Worm (Caenorhabditis elegans) whole organism, young adult: Measurements from ENCODE around the gene D2063.1.
A peak's percentile ranks its signal among the peaks of the same experiment; 100 is the strongest.

Experiments
- B0019.2 ChIP-seq: fragments of 200-800 bp; sonication (Bioruptor generic); conservative IDR thresholded peaks from 2 replicates; pipeline ENCODE4 v1.3.6; 2022; ENCODE audit warnings: missing genetic modification reagents, missing genetic modification characterization, missing compliant biosample characterization
- B0035.1 ChIP-seq: sonication (generic microtip); optimal IDR thresholded peaks from 2 replicates; lab custom pipeline; 2016; ENCODE audit warnings: missing genetic modification characterization, mild to moderate bottlenecking, missing compliant biosample characterization, missing genotype, missing genetic modification reagents
- B0261.1 ChIP-seq: sonication (generic microtip); optimal IDR thresholded peaks from 2 replicates; lab custom pipeline; 2016; ENCODE audit warnings: mild to moderate bottlenecking, missing genetic modification characterization, moderate library complexity, missing compliant biosample characterization
- B0336.3 ChIP-seq: fragments of 200-800 bp; sonication (Bioruptor generic); IDR thresholded peaks from 2 replicates; pipeline ENCODE4 v1.3.6; 2022; ENCODE audit warnings: missing genetic modification characterization, missing compliant biosample characterization
- C17E4.6 ChIP-seq: fragments of 200-800 bp; sonication (Bioruptor generic); IDR thresholded peaks from 2 replicates; pipeline ENCODE4 v1.3.6; 2022; ENCODE audit warnings: missing genetic modification reagents, missing genetic modification characterization, missing compliant biosample characterization
- F23B12.7 ChIP-seq: sonication (generic microtip); optimal IDR thresholded peaks from 2 replicates; lab custom pipeline; 2017; ENCODE audit warnings: missing genetic modification characterization, mild to moderate bottlenecking, missing compliant biosample characterization, antibody characterized with exemption, moderate library complexity; ENCODE audit not compliant: insufficient read depth
- Y53F4B.3 ChIP-seq: fragments of 200-800 bp; sonication (Bioruptor generic); IDR thresholded peaks from 2 replicates; pipeline ENCODE4 v1.3.6; 2022; ENCODE audit warnings: missing genetic modification reagents, missing genetic modification characterization, missing compliant biosample characterization
- Y56A3A.18 ChIP-seq: fragments of 200-800 bp; sonication (Bioruptor generic); IDR thresholded peaks from 2 replicates; pipeline ENCODE4 v1.3.6; 2022; ENCODE audit warnings: missing genetic modification reagents, missing genetic modification characterization, missing compliant biosample characterization
- Y79H2A.3 ChIP-seq: fragments of 200-800 bp; sonication (Bioruptor generic); conservative IDR thresholded peaks from 2 replicates; pipeline ENCODE4 v1.3.6; 2022; ENCODE audit warnings: missing genetic modification reagents, missing genetic modification characterization, missing compliant biosample characterization
- ZK185.1 ChIP-seq: sonication (generic microtip); optimal IDR thresholded peaks from 2 replicates; lab custom pipeline; 2016; ENCODE audit warnings: mild to moderate bottlenecking, missing genetic modification characterization, missing compliant biosample characterization; ENCODE audit not compliant: poor library complexity, severe bottlenecking
- akir-1 ChIP-seq: fragments of 200-800 bp; sonication (Bioruptor generic); optimal IDR thresholded peaks from 2 replicates; lab custom pipeline; 2018; ENCODE audit warnings: mild to moderate bottlenecking, missing genetic modification characterization, moderate library complexity, missing compliant biosample characterization
- aptf-2 ChIP-seq: fragments of 200-800 bp; sonication (Bioruptor generic); conservative IDR thresholded peaks from 2 replicates; pipeline ENCODE4 v1.3.6; 2022; ENCODE audit warnings: missing genetic modification reagents, missing genetic modification characterization, missing compliant biosample characterization
- aptf-3 ChIP-seq: fragments of 200-800 bp; sonication (Bioruptor generic); IDR thresholded peaks from 2 replicates; pipeline ENCODE4 v1.3.6; 2022; ENCODE audit warnings: missing genetic modification characterization, missing compliant biosample characterization
- attf-6 ChIP-seq: fragments of 200-800 bp; sonication (Bioruptor generic); IDR thresholded peaks from 2 replicates; pipeline ENCODE4 v1.3.6; 2022; ENCODE audit warnings: missing genetic modification reagents, missing genetic modification characterization, missing compliant biosample characterization
- bed-1 ChIP-seq: fragments of 200-800 bp; sonication (Bioruptor generic); IDR thresholded peaks from 2 replicates; pipeline ENCODE4 v1.3.6; 2022; ENCODE audit warnings: missing genetic modification reagents, missing genetic modification characterization, missing compliant biosample characterization
- cebp-2 ChIP-seq: fragments of 200-800 bp; sonication (Bioruptor generic); IDR thresholded peaks from 2 replicates; pipeline ENCODE4 v1.3.6; 2022; ENCODE audit warnings: missing genetic modification characterization, missing compliant biosample characterization
- ceh-100 ChIP-seq: fragments of 200-800 bp; sonication (Bioruptor generic); IDR thresholded peaks from 2 replicates; pipeline ENCODE4 v1.3.6; 2022; ENCODE audit warnings: missing genetic modification reagents, missing genetic modification characterization, missing compliant biosample characterization
- ceh-79 ChIP-seq: sonication (generic microtip); optimal IDR thresholded peaks from 2 replicates; lab custom pipeline; 2017; ENCODE audit warnings: mild to moderate bottlenecking, missing genetic modification characterization, missing compliant biosample characterization
- ceh-91 ChIP-seq: fragments of 200-800 bp; sonication (Bioruptor generic); IDR thresholded peaks from 2 replicates; pipeline ENCODE4 v1.3.6; 2022; ENCODE audit warnings: missing genetic modification reagents, missing genetic modification characterization, missing compliant biosample characterization
- egl-18 ChIP-seq: fragments of 200-800 bp; sonication (Bioruptor generic); IDR thresholded peaks from 2 replicates; pipeline ENCODE4 v1.3.6; 2022; ENCODE audit warnings: missing genetic modification reagents, missing genetic modification characterization, missing compliant biosample characterization
- egl-44 ChIP-seq: fragments of 200-800 bp; sonication (Bioruptor generic); IDR thresholded peaks from 2 replicates; pipeline ENCODE4 v1.3.6; 2022; ENCODE audit warnings: missing genetic modification reagents, missing genetic modification characterization, missing compliant biosample characterization
- egrh-3 ChIP-seq: fragments of 200-800 bp; sonication (Bioruptor generic); IDR thresholded peaks from 2 replicates; pipeline ENCODE4 v1.3.6; 2022; ENCODE audit warnings: missing genetic modification reagents, missing genetic modification characterization, missing compliant biosample characterization
- gei-17 ChIP-seq: fragments of 200-800 bp; sonication (Bioruptor generic); optimal IDR thresholded peaks from 2 replicates; lab custom pipeline; 2018; ENCODE audit warnings: mild to moderate bottlenecking, missing genetic modification characterization, missing compliant biosample characterization
- hlh-12 ChIP-seq: sonication (generic microtip); optimal IDR thresholded peaks from 2 replicates; lab custom pipeline; 2016; ENCODE audit warnings: missing genetic modification characterization, missing compliant biosample characterization
- hmg-1.2 ChIP-seq: fragments of 200-800 bp; sonication (Bioruptor generic); IDR thresholded peaks from 2 replicates; pipeline ENCODE4 v1.3.6; 2022; ENCODE audit warnings: missing genetic modification reagents, missing genetic modification characterization, missing compliant biosample characterization
- hmg-20 ChIP-seq: fragments of 200-800 bp; sonication (Bioruptor generic); IDR thresholded peaks from 2 replicates; pipeline ENCODE4 v1.3.6; 2022; ENCODE audit warnings: missing genetic modification reagents, missing genetic modification characterization, missing compliant biosample characterization
- hsf-1 ChIP-seq: fragments of 200-800 bp; sonication (Bioruptor generic); IDR thresholded peaks from 2 replicates; pipeline ENCODE4 v1.3.6; 2022; ENCODE audit warnings: missing genetic modification reagents, missing genetic modification characterization, missing compliant biosample characterization
- let-526 ChIP-seq: fragments of 200-800 bp; sonication (Bioruptor generic); IDR thresholded peaks from 2 replicates; pipeline ENCODE4 v1.3.6; 2022; ENCODE audit warnings: missing genetic modification reagents, missing genetic modification characterization, missing compliant biosample characterization
- lir-1 ChIP-seq: fragments of 200-800 bp; sonication (Bioruptor generic); conservative IDR thresholded peaks from 2 replicates; pipeline ENCODE4 v1.3.6; 2022; ENCODE audit warnings: missing genetic modification reagents, missing genetic modification characterization, missing compliant biosample characterization
- madf-10 ChIP-seq: sonication (generic microtip); optimal IDR thresholded peaks from 2 replicates; lab custom pipeline; 2016; ENCODE audit warnings: mild to moderate bottlenecking, missing genetic modification characterization, missing compliant biosample characterization
- mel-28 ChIP-seq: sonication (generic microtip); optimal IDR thresholded peaks from 2 replicates; lab custom pipeline; 2016; ENCODE audit warnings: borderline replicate concordance, mild to moderate bottlenecking, missing genetic modification characterization, missing compliant biosample characterization
- mxl-1 ChIP-seq: sonication (generic microtip); optimal IDR thresholded peaks from 2 replicates; lab custom pipeline; 2016; ENCODE audit warnings: missing genetic modification characterization, missing compliant biosample characterization
- nfyb-1 ChIP-seq: fragments of 200-800 bp; sonication (Bioruptor generic); IDR thresholded peaks from 2 replicates; pipeline ENCODE4 v1.3.6; 2022; ENCODE audit warnings: missing genetic modification reagents, missing genetic modification characterization, missing compliant biosample characterization
- nhr-120 ChIP-seq: fragments of 200-800 bp; sonication (Bioruptor generic); IDR thresholded peaks from 2 replicates; pipeline ENCODE4 v1.3.6; 2022; ENCODE audit warnings: missing genetic modification characterization, missing compliant biosample characterization
- nhr-179 ChIP-seq: sonication (generic microtip); optimal IDR thresholded peaks from 2 replicates; lab custom pipeline; 2016; ENCODE audit warnings: mild to moderate bottlenecking, missing genetic modification characterization, missing compliant biosample characterization
- nhr-27 ChIP-seq: fragments of 200-800 bp; sonication (Bioruptor generic); optimal IDR thresholded peaks from 2 replicates; lab custom pipeline; 2018; ENCODE audit warnings: mild to moderate bottlenecking, missing genetic modification characterization, moderate library complexity, missing compliant biosample characterization
- nhr-80 ChIP-seq: sonication (generic microtip); optimal IDR thresholded peaks from 2 replicates; lab custom pipeline; 2016; ENCODE audit warnings: missing genetic modification characterization, missing compliant biosample characterization
- rcor-1 ChIP-seq: fragments of 200-800 bp; sonication (Bioruptor generic); IDR thresholded peaks from 2 replicates; pipeline ENCODE4 v1.3.6; 2022; ENCODE audit warnings: missing genetic modification reagents, missing genetic modification characterization, missing compliant biosample characterization
- rec-8 ChIP-seq, 2 experiments: sonication (generic microtip); optimal IDR thresholded peaks; 2 replicates each; lab custom pipeline; 2016; ENCODE audit warnings: mild to moderate bottlenecking in 2 of 2, missing genetic modification characterization in 2 of 2, missing genetic modification reagents in 2 of 2, missing genotype in 2 of 2, missing biosample characterization in 1 of 2, missing compliant biosample characterization in 1 of 2, moderate library complexity in 1 of 2
- sdz-38 ChIP-seq: sonication (generic microtip); optimal IDR thresholded peaks from 2 replicates; lab custom pipeline; 2016; ENCODE audit warnings: missing genotype, missing genetic modification characterization, missing compliant biosample characterization
- sea-2 ChIP-seq: fragments of 200-800 bp; sonication (Bioruptor generic); IDR thresholded peaks from 2 replicates; pipeline ENCODE4 v1.3.6; 2022; ENCODE audit warnings: missing genetic modification characterization, missing compliant biosample characterization
- snpc-1.1 ChIP-seq: sonication (generic microtip); optimal IDR thresholded peaks from 2 replicates; lab custom pipeline; 2017; ENCODE audit warnings: missing genetic modification characterization, mild to moderate bottlenecking, missing compliant biosample characterization, antibody characterized with exemption, moderate library complexity, missing genotype, missing genetic modification reagents; ENCODE audit not compliant: insufficient read depth
- snpc-4 ChIP-seq, 5 experiments: fragments of 150-350 bp in 1 of 5; sonication (generic microtip) in 4 of 5; optimal IDR thresholded peaks; 2 replicates each; lab custom pipeline; 2014 to 2018; ENCODE audit warnings: missing genetic modification characterization in 5 of 5, missing biosample characterization in 3 of 5, antibody characterized with exemption in 2 of 5, mild to moderate bottlenecking in 2 of 5, missing compliant biosample characterization in 2 of 5, missing genotype in 2 of 5, moderate library complexity in 2 of 5, missing genetic modification reagents in 1 of 5
- tbx-9 ChIP-seq: sonication (generic microtip); optimal IDR thresholded peaks from 2 replicates; lab custom pipeline; 2016; ENCODE audit warnings: borderline replicate concordance, missing genetic modification characterization, inconsistent platforms, missing compliant biosample characterization
- xnd-1 ChIP-seq: sonication (generic microtip); optimal IDR thresholded peaks from 2 replicates; lab custom pipeline; 2016; ENCODE audit warnings: missing genotype, missing genetic modification reagents, missing genetic modification characterization, missing compliant biosample characterization
- zim-3 ChIP-seq: sonication (generic microtip); optimal IDR thresholded peaks from 2 replicates; lab custom pipeline; 2017; ENCODE audit warnings: mild to moderate bottlenecking, missing genetic modification characterization, moderate library complexity, missing compliant biosample characterization
- ztf-18 ChIP-seq: sonication (generic microtip); optimal IDR thresholded peaks from 2 replicates; lab custom pipeline; 2016; ENCODE audit warnings: missing genotype, mild to moderate bottlenecking, missing genetic modification characterization, missing compliant biosample characterization
- ztf-3 ChIP-seq: fragments of 200-800 bp; sonication (Bioruptor generic); optimal IDR thresholded peaks from 2 replicates; lab custom pipeline; 2018; ENCODE audit warnings: mild to moderate bottlenecking, missing genetic modification characterization, missing compliant biosample characterization

Gene D2063.1

ce11 chrV:4374625-4375024, 47.7 kb downstream of the D2063.1 start, which contains the start of gene neg-1:
TSS of gene neg-1 (minus strand) at chrV:4374874.
- no peak for TF ChIP-seq ceh-79 (tag; lab: Kevin White, UChicago)
- TF ChIP-seq snpc-4 (GFP tag; optimal IDR thresholded peaks at IDR 0.05; lab: Kevin White, UChicago): no peak
- no peak for TF ChIP-seq snpc-4 (tag; optimal IDR thresholded peaks at IDR 0.05; lab: Kevin White, UChicago)
- no peak for TF ChIP-seq B0019.2 (GFP tag; lab: Robert Waterston, UW)
- no peak for TF ChIP-seq gei-17 (GFP tag; lab: Kevin White, UChicago)
- TF ChIP-seq zim-3 (tag; lab: Kevin White, UChicago): no peak
- no peak for TF ChIP-seq hmg-20
- TF ChIP-seq hlh-12 (tag; lab: Kevin White, UChicago): no peak
- TF ChIP-seq Y56A3A.18: no peak
- no peak for TF ChIP-seq ztf-18
- TF ChIP-seq ztf-3: no peak
- TF ChIP-seq attf-6 (GFP tag; lab: Robert Waterston, UW): 0 out of 2 replicates have a peak, but pooled peaks have one; percentile 21
- TF ChIP-seq B0336.3 (GFP tag; lab: Robert Waterston, UW): peak; percentile 17; the same call in 1 of the 2 replicates
- no peak for TF ChIP-seq rec-8 (tag; optimal IDR thresholded peaks at IDR 0.05; lab: Kevin White, UChicago)
- no peak for TF ChIP-seq lir-1 (GFP tag; lab: Robert Waterston, UW)
- TF ChIP-seq hsf-1: 0 out of 2 replicates have a peak, but pooled peaks have one; percentile 51
- TF ChIP-seq madf-10: no peak
- no peak for TF ChIP-seq egl-44 (GFP tag; lab: Robert Waterston, UW)
- TF ChIP-seq bed-1 (GFP tag; lab: Robert Waterston, UW): no peak
- TF ChIP-seq let-526 (GFP tag; lab: Robert Waterston, UW): no peak
- TF ChIP-seq ZK185.1 (tag; lab: Kevin White, UChicago): no peak
- no peak for TF ChIP-seq nhr-179
- TF ChIP-seq sdz-38 (tag; lab: Kevin White, UChicago): no peak
- TF ChIP-seq egrh-3: no peak
- TF ChIP-seq ceh-91 (GFP tag; lab: Robert Waterston, UW): no peak
- TF ChIP-seq cebp-2 (GFP tag; lab: Robert Waterston, UW): no peak
- TF ChIP-seq akir-1 (GFP tag; lab: Kevin White, UChicago): no peak
- TF ChIP-seq B0261.1 (tag; lab: Kevin White, UChicago): no peak
- no peak for TF ChIP-seq mxl-1 (tag; lab: Kevin White, UChicago)
- no peak for TF ChIP-seq aptf-3 (GFP tag; lab: Robert Waterston, UW)
- TF ChIP-seq hmg-1.2 (GFP tag; lab: Robert Waterston, UW): no peak
- TF ChIP-seq nhr-27 (tag; lab: Kevin White, UChicago): no peak
- peak; percentile 28; the same call in 1 of the 2 replicates for TF ChIP-seq Y79H2A.3 (GFP tag; lab: Robert Waterston, UW)
- no peak for TF ChIP-seq nhr-80 (tag; lab: Kevin White, UChicago)
- TF ChIP-seq nhr-120: no peak
- no peak for TF ChIP-seq ceh-100 (GFP tag; lab: Robert Waterston, UW)
- peak; percentile 43 for TF ChIP-seq xnd-1
- TF ChIP-seq tbx-9 (tag; lab: Kevin White, UChicago): no peak
- no peak for TF ChIP-seq F23B12.7 (tag; lab: Kevin White, UChicago)
- no peak for TF ChIP-seq C17E4.6 (GFP tag; lab: Robert Waterston, UW)
- TF ChIP-seq nfyb-1 (GFP tag; lab: Robert Waterston, UW): no peak
- TF ChIP-seq egl-18 (GFP tag; lab: Robert Waterston, UW): no peak
- TF ChIP-seq B0035.1: no peak
- no peak for TF ChIP-seq aptf-2 (GFP tag; lab: Robert Waterston, UW)
- TF ChIP-seq mel-28 (tag; lab: Kevin White, UChicago): no peak
- no peak for TF ChIP-seq Y53F4B.3 (GFP tag; lab: Robert Waterston, UW)
- TF ChIP-seq snpc-1.1 (tag; lab: Kevin White, UChicago): no peak
- TF ChIP-seq sea-2 (GFP tag; lab: Robert Waterston, UW): no peak
- TF ChIP-seq rcor-1 (GFP tag; lab: Robert Waterston, UW): no peak
